Worm (Caenorhabditis elegans) whole organism, early embryonic: Measurements from ENCODE around the gene K05F1.9.
"Not testable (repeated sequence)": the region's sequence is repeated elsewhere in the genome, so short reads cannot be mapped to it uniquely, and the experiment has no call there.

Source experiments
- ets-7 ChIP-seq: sonication (generic microtip); optimal IDR thresholded peaks from 2 replicates; lab custom pipeline; 2016; ENCODE audit warnings: missing genotype, missing genetic modification characterization, missing compliant biosample characterization
- flt-1 ChIP-seq: fragments of 200-800 bp; sonication (Bioruptor generic); IDR thresholded peaks from 2 replicates; pipeline ENCODE4 v1.3.6; 2022; ENCODE audit warnings: missing genetic modification characterization, missing compliant biosample characterization
- hmbx-1 ChIP-seq: sonication (generic microtip); optimal IDR thresholded peaks from 2 replicates; lab custom pipeline; 2016; ENCODE audit warnings: mild to moderate bottlenecking, missing genetic modification characterization, missing compliant biosample characterization
- hmg-4 ChIP-seq: fragments of 200-800 bp; sonication (Bioruptor generic); optimal IDR thresholded peaks from 2 replicates; lab custom pipeline; 2018; ENCODE audit warnings: mild to moderate bottlenecking, missing genetic modification characterization, missing compliant biosample characterization
- hnd-1 ChIP-seq: sonication (generic microtip); optimal IDR thresholded peaks from 2 replicates; lab custom pipeline; 2016; ENCODE audit warnings: missing genetic modification characterization, missing compliant biosample characterization

DNA sequence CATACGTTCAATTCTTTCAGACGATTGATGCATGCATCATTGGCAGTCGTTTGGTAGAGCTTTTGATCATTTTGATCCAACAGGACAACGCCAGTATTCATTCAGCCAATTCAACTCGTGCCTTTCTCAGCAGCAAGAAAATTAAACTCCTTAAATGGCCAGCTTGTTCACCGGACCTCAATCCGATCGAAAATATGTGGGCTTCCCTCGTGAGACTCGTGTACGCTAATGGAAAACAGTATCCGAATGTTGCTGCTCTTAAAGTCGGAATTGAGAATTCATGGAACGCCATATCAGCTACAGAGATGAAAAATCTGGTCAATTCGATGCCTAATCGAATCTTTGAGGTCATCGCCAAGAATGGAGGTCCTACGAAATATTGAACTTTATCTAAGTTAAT lies 14.4 kb upstream of the K05F1.9 start, which contains the start of gene wago-5:
- not testable (repeated sequence) for TF ChIP-seq flt-1; hmbx-1 (tag; lab: Kevin White, UChicago); hnd-1 (tag; lab: Kevin White, UChicago); hmg-4; ets-7 (tag; lab: Kevin White, UChicago)
